Worm (Caenorhabditis elegans) whole organism, L3 larva: ENCODE data around the gene saps-1.

Experiments used
- R02D3.7 ChIP-seq: fragments of 150-350 bp; optimal IDR thresholded peaks from 2 replicates; lab custom pipeline; 2014; ENCODE audit warnings: missing biosample characterization, missing genetic modification characterization
- ZK546.5 ChIP-seq: sonication (generic microtip); optimal IDR thresholded peaks from 2 replicates; lab custom pipeline; 2017; ENCODE audit warnings: missing biosample characterization, missing genetic modification characterization
- aly-2 ChIP-seq: fragments of 150-350 bp; optimal IDR thresholded peaks from 2 replicates; lab custom pipeline; 2014; ENCODE audit warnings: missing biosample characterization, missing genetic modification characterization
- ceh-16 ChIP-seq: sonication (generic microtip); optimal IDR thresholded peaks from 2 replicates; lab custom pipeline; 2017; ENCODE audit warnings: missing biosample characterization, missing genetic modification characterization
- ceh-82 ChIP-seq: fragments of 150-350 bp; optimal IDR thresholded peaks from 2 replicates; lab custom pipeline; 2014; ENCODE audit warnings: missing biosample characterization, missing genetic modification characterization
- ceh-9 ChIP-seq: sonication (generic microtip); optimal IDR thresholded peaks from 2 replicates; lab custom pipeline; 2018; ENCODE audit warnings: missing biosample characterization, missing genetic modification characterization
- daf-12 ChIP-seq: fragments of 150-350 bp; optimal IDR thresholded peaks from 2 replicates; lab custom pipeline; 2014; ENCODE audit warnings: missing biosample characterization, missing genetic modification reagents, missing genetic modification characterization
- egl-27 ChIP-seq: sonication (generic microtip); optimal IDR thresholded peaks from 4 replicates; lab custom pipeline; 2017; ENCODE audit warnings: missing biosample characterization, missing genetic modification reagents, missing genetic modification characterization
- elt-1 ChIP-seq: fragments of 150-350 bp; optimal IDR thresholded peaks from 2 replicates; lab custom pipeline; 2014; ENCODE audit warnings: missing biosample characterization, missing genetic modification characterization
- elt-2 ChIP-seq: sonication (generic microtip); optimal IDR thresholded peaks from 2 replicates; lab custom pipeline; 2016; ENCODE audit warnings: missing genetic modification reagents, mild to moderate bottlenecking, missing genetic modification characterization, missing compliant biosample characterization
- elt-3 ChIP-seq, 3 experiments: fragments of 150-350 bp in 1 of 3; sonication (generic microtip) in 2 of 3; optimal IDR thresholded peaks; 2 replicates in 2 of 3; 4 replicates in 1 of 3; lab custom pipeline; 2014 to 2017; ENCODE audit warnings: missing biosample characterization in 3 of 3, missing genetic modification characterization in 3 of 3
- eor-1 ChIP-seq, 2 experiments: fragments of 150-350 bp; optimal IDR thresholded peaks; 2 replicates each; lab custom pipeline; 2014 to 2018; ENCODE audit warnings: missing biosample characterization in 2 of 2, missing genetic modification characterization in 2 of 2
- fkh-10 ChIP-seq: sonication (generic microtip); optimal IDR thresholded peaks from 2 replicates; lab custom pipeline; 2017; ENCODE audit warnings: missing biosample characterization, missing genetic modification reagents, missing genetic modification characterization
- fkh-2 ChIP-seq: fragments of 150-350 bp; optimal IDR thresholded peaks from 2 replicates; lab custom pipeline; 2014; ENCODE audit warnings: missing biosample characterization, missing genetic modification reagents, missing genetic modification characterization
- fos-1 ChIP-seq: fragments of 150-350 bp; optimal IDR thresholded peaks from 2 replicates; lab custom pipeline; 2014; ENCODE audit warnings: missing biosample characterization, missing genetic modification characterization
- hmg-11 ChIP-seq: sonication (generic microtip); optimal IDR thresholded peaks from 2 replicates; lab custom pipeline; 2016; ENCODE audit warnings: missing genetic modification characterization, missing compliant biosample characterization
- jun-1 ChIP-seq: fragments of 150-350 bp; optimal IDR thresholded peaks from 2 replicates; lab custom pipeline; 2014; ENCODE audit warnings: missing biosample characterization, missing genetic modification reagents, missing genetic modification characterization
- lin-15B ChIP-seq: fragments of 150-350 bp; optimal IDR thresholded peaks from 2 replicates; lab custom pipeline; 2014; ENCODE audit warnings: missing biosample characterization, missing genetic modification characterization
- lin-39 ChIP-seq: fragments of 150-350 bp; optimal IDR thresholded peaks from 2 replicates; lab custom pipeline; 2018; ENCODE audit warnings: missing biosample characterization, missing genetic modification reagents, missing genetic modification characterization
- mdl-1 ChIP-seq: fragments of 150-350 bp; optimal IDR thresholded peaks from 2 replicates; lab custom pipeline; 2014; ENCODE audit warnings: missing biosample characterization, missing genetic modification characterization
- nfya-1 ChIP-seq: sonication (generic microtip); optimal IDR thresholded peaks from 2 replicates; lab custom pipeline; 2017; ENCODE audit warnings: missing genetic modification characterization, mild to moderate bottlenecking, missing compliant biosample characterization, antibody characterized with exemption, moderate library complexity; ENCODE audit not compliant: insufficient read depth
- nhr-12 ChIP-seq: fragments of 150-350 bp; optimal IDR thresholded peaks from 2 replicates; lab custom pipeline; 2014; ENCODE audit warnings: missing biosample characterization, missing genetic modification characterization
- nhr-23 ChIP-seq: fragments of 150-350 bp; optimal IDR thresholded peaks from 2 replicates; lab custom pipeline; 2014; ENCODE audit warnings: missing biosample characterization, missing genetic modification reagents, missing genetic modification characterization
- nhr-25 ChIP-seq: sonication (generic microtip); optimal IDR thresholded peaks from 2 replicates; lab custom pipeline; 2017; ENCODE audit warnings: missing biosample characterization, missing genetic modification characterization
- nhr-28 ChIP-seq: fragments of 150-350 bp; optimal IDR thresholded peaks from 2 replicates; lab custom pipeline; 2014; ENCODE audit warnings: missing biosample characterization, missing genetic modification characterization
- nhr-43 ChIP-seq: sonication (generic microtip); optimal IDR thresholded peaks from 2 replicates; lab custom pipeline; 2016; ENCODE audit warnings: mild to moderate bottlenecking, missing genetic modification characterization, missing compliant biosample characterization; ENCODE audit not compliant: poor library complexity, severe bottlenecking
- nhr-67 ChIP-seq: fragments of 150-350 bp; optimal IDR thresholded peaks from 2 replicates; lab custom pipeline; 2014; ENCODE audit warnings: missing biosample characterization, missing genetic modification characterization
- nhr-76 ChIP-seq: fragments of 150-350 bp; sonication (generic microtip); optimal IDR thresholded peaks from 5 replicates; lab custom pipeline; 2014; ENCODE audit warnings: missing biosample characterization, missing genetic modification characterization
- nhr-77 ChIP-seq: fragments of 150-350 bp; optimal IDR thresholded peaks from 2 replicates; lab custom pipeline; 2014; ENCODE audit warnings: missing biosample characterization, missing genetic modification characterization
- pha-4 ChIP-seq: fragments of 150-350 bp; optimal IDR thresholded peaks from 2 replicates; lab custom pipeline; 2014; ENCODE audit warnings: missing biosample characterization, missing genetic modification reagents, missing genetic modification characterization
- pqm-1 ChIP-seq: fragments of 150-350 bp; optimal IDR thresholded peaks from 2 replicates; lab custom pipeline; 2017; ENCODE audit warnings: missing biosample characterization, missing genetic modification characterization, inconsistent platforms
- sea-2 ChIP-seq: fragments of 150-350 bp; sonication (generic microtip); optimal IDR thresholded peaks from 4 replicates; lab custom pipeline; 2014; ENCODE audit warnings: missing biosample characterization, missing genetic modification reagents, missing genetic modification characterization
- snpc-4 ChIP-seq: fragments of 150-350 bp; optimal IDR thresholded peaks from 2 replicates; lab custom pipeline; 2014; ENCODE audit warnings: missing biosample characterization, missing genetic modification characterization
- tbx-2 ChIP-seq: sonication (generic microtip); optimal IDR thresholded peaks from 2 replicates; lab custom pipeline; 2016; ENCODE audit warnings: mild to moderate bottlenecking, missing genetic modification characterization, missing compliant biosample characterization
- unc-62 ChIP-seq: fragments of 150-350 bp; sonication (generic microtip); optimal IDR thresholded peaks from 4 replicates; lab custom pipeline; 2014; ENCODE audit warnings: missing biosample characterization, missing genetic modification reagents, missing genetic modification characterization
- ztf-11 ChIP-seq: fragments of 150-350 bp; optimal IDR thresholded peaks from 2 replicates; lab custom pipeline; 2014; ENCODE audit warnings: missing biosample characterization, missing genetic modification characterization

Gene saps-1

ce11 chrII:11305627-11306449 is 8.3 kb downstream of the saps-1 start, which contains the start of gene rsf-1:
TSS of gene rsf-1 (plus strand) at chrII:11306399.
- TF ChIP-seq aly-2 (tag; lab: Kevin White, UChicago) (no peak), snpc-4 (tag; lab: Kevin White, UChicago) (peak; percentile 34), eor-1 (tag; optimal IDR thresholded peaks at IDR 0.05; lab: Kevin White, UChicago) (no peak), pha-4 (tag; lab: Kevin White, UChicago) (peak; percentile 76), egl-27 (tag; lab: Kevin White, UChicago) (no peak), fkh-10 (GFP tag; lab: Kevin White, UChicago) (no peak), ceh-82 (no peak), nhr-76 (tag; lab: Kevin White, UChicago) (no peak), fkh-2 (no peak), lin-15B (tag; lab: Kevin White, UChicago) (no peak), elt-3 (tag; optimal IDR thresholded peaks at IDR 0.05; lab: Kevin White, UChicago) (no peak), fos-1 (tag; lab: Kevin White, UChicago) (no peak), unc-62 (GFP tag; lab: Kevin White, UChicago) (no peak), tbx-2 (no peak), hmg-11 (tag; lab: Kevin White, UChicago) (peak; percentile 29), daf-12 (no peak), nhr-43 (tag; lab: Kevin White, UChicago) (peak; percentile 15), elt-2 (tag; lab: Kevin White, UChicago) (peak; percentile 15), lin-39 (tag; lab: Kevin White, UChicago) (peak; percentile 44), nhr-67 (tag; lab: Kevin White, UChicago) (no peak), R02D3.7 (tag; lab: Kevin White, UChicago) (no peak), mdl-1 (no peak), elt-1 (tag; lab: Kevin White, UChicago) (no peak), pqm-1 (tag; lab: Kevin White, UChicago) (no peak), ceh-9 (tag; lab: Kevin White, UChicago) (no peak), ZK546.5 (no peak), nfya-1 (tag; lab: Kevin White, UChicago) (peak; percentile 55)

DNA sequence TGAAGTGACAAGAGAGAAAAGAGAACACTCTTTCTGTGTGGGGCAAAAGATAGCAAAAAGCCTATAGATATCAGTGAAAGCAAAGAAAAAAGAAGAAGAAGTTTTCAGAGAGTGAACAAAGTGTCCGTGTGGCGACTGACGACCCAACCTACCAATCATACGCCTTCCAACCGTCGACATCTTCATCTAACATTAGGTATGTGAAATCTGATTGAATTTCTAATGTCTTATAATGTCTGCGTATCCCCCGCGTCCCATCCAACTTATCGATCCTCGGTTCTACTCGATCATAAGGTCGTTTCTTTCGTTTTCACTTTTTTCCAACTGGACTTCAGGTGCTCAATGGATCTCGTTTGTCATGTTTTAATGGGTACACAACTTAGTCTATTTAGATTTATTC is 9.8 kb downstream of the saps-1 start:
- TF ChIP-seq nhr-77 (tag; lab: Kevin White, UChicago) (no peak), nhr-25 (tag; lab: Kevin White, UChicago) (peak; percentile 79), ztf-11 (tag; lab: Kevin White, UChicago) (no peak), fkh-10 (GFP tag; lab: Kevin White, UChicago) (no peak), nhr-23 (peak; percentile 26), mdl-1 (no peak), nhr-67 (tag; lab: Kevin White, UChicago) (no peak), aly-2 (tag; lab: Kevin White, UChicago) (no peak), nfya-1 (tag; lab: Kevin White, UChicago) (peak; percentile 56), eor-1 (tag; optimal IDR thresholded peaks at IDR 0.05; lab: Kevin White, UChicago) (no peak), ceh-16 (tag; lab: Kevin White, UChicago) (no peak), snpc-4 (tag; lab: Kevin White, UChicago) (no peak), nhr-28 (tag; lab: Kevin White, UChicago) (no peak), elt-3 (tag; optimal IDR thresholded peaks at IDR 0.05; lab: Kevin White, UChicago) (no peak), nhr-76 (tag; lab: Kevin White, UChicago) (no peak), pha-4 (tag; lab: Kevin White, UChicago) (no peak)

- TF ChIP-seq ztf-11 (tag; lab: Kevin White, UChicago) (no peak), aly-2 (tag; lab: Kevin White, UChicago) (no peak), egl-27 (tag; lab: Kevin White, UChicago) (no peak), sea-2 (no peak), nhr-43 (tag; lab: Kevin White, UChicago) (no peak), jun-1 (tag; lab: Kevin White, UChicago) (no peak), nhr-12 (tag; lab: Kevin White, UChicago) (no peak)
- TF ChIP-seq, all 47 proteins: peak for 0
These were observed 10.5 kb downstream of the saps-1 start for ce11 chrII:11307953-11308352.
